Worm (Caenorhabditis elegans): Measurements from ENCODE around the gene Y43F8B.19.
A peak's percentile ranks its signal among the peaks of the same experiment; 100 is the strongest.

Gene Y43F8B.19

ce11 chrV:19526197-19526596, 14.1 kb upstream of the Y43F8B.19 start:
- TF ChIP-seq him-1 (tag; optimal IDR thresholded peaks at IDR 0.05) (no peak), dao-5 (tag; optimal IDR thresholded peaks at IDR 0.05) (no peak), W03F9.2 (tag; optimal IDR thresholded peaks at IDR 0.05) (no peak)

ce11 chrV:19524569-19524968, 12.5 kb upstream of the Y43F8B.19 start:
- no peak for TF ChIP-seq him-1 (tag; optimal IDR thresholded peaks at IDR 0.05)
- no peak for TF ChIP-seq dao-5 (tag; optimal IDR thresholded peaks at IDR 0.05)
- TF ChIP-seq W03F9.2 (tag; optimal IDR thresholded peaks at IDR 0.05) = peak; percentile 43

- TF ChIP-seq W03F9.2 (tag; optimal IDR thresholded peaks at IDR 0.05) = peak; percentile 68
- TF ChIP-seq dao-5 (tag; optimal IDR thresholded peaks at IDR 0.05) = no peak
- TF ChIP-seq him-1 (tag; optimal IDR thresholded peaks at IDR 0.05) = peak; percentile 83
Measured at ce11 chrV:19522551-19523137, 10.5 kb upstream of the Y43F8B.19 start.

DNA sequence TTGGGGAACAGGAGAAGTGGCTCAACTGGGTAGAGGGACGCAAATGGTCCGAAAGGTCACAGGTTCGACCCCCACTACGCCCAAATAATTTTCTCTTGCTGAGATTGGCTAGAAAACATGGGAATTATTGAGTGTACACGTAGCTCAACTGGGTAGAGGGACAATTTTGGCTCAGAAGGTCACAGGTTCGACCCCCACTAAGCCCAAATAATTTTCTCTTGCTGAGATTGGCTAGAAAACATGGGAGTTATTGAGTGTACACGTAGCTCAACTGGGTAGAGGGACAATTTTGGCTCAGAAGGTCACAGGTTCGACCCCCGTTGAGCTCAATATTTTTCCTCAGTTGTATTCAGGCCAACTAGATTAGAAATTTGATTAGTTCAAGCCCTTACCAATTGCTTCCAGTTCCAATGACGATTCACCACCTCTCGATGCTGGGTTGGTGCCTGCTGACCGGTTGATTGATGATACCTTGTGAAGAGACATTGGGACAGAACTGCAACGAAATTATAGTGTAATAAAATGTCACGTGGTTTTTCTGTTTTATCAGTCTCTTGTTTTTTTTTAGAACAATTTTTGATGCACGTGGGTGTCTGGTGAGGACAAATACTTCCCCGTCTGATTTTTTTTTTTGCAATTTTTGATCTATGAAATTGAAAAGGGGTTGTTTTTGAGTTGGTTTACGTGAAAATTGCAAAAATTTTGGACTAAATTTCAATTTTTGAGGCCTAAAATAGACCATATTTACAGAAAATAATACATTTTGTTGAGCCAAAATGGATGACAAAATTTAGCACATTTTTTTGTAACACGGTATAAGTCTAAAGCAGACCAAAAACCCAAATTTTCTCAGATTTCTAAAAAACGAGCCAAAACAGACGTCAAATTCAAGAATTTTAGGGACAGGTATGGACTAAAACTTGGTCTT, 9.5 kb upstream of the Y43F8B.19 start:
- TF ChIP-seq him-1 (tag; optimal IDR thresholded peaks at IDR 0.05) (no peak), W03F9.2 (tag; optimal IDR thresholded peaks at IDR 0.05) (no peak), dao-5 (tag; optimal IDR thresholded peaks at IDR 0.05) (no peak)

ce11 chrV:19520597-19521322, 8.7 kb upstream of the Y43F8B.19 start:
- TF ChIP-seq dao-5 (tag; optimal IDR thresholded peaks at IDR 0.05) (no peak), W03F9.2 (tag; optimal IDR thresholded peaks at IDR 0.05) (no peak), him-1 (tag; optimal IDR thresholded peaks at IDR 0.05) (no peak)

DNA sequence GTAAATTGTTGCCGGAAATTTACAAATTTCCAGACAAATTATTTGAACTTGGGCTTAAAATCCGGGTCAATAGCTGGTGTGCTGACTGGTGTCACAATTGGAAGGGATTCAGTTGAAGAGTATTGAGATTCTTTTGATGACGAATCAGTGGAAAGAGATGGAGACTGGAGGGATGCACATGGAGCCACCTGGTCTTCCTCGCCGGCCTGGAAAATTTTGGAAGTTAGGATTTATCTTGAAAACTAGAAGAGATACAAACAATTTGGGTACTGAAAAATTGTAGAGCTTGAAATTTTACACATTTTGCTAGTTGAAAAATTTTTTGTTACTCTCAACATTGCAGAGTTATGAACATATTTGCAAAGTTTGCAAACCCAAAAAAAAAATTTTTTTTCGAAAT, 8.0 kb upstream of the Y43F8B.19 start:
- TF ChIP-seq him-1 (tag; optimal IDR thresholded peaks at IDR 0.05) (no peak), W03F9.2 (tag; optimal IDR thresholded peaks at IDR 0.05) (no peak), dao-5 (tag; optimal IDR thresholded peaks at IDR 0.05) (no peak)

DNA sequence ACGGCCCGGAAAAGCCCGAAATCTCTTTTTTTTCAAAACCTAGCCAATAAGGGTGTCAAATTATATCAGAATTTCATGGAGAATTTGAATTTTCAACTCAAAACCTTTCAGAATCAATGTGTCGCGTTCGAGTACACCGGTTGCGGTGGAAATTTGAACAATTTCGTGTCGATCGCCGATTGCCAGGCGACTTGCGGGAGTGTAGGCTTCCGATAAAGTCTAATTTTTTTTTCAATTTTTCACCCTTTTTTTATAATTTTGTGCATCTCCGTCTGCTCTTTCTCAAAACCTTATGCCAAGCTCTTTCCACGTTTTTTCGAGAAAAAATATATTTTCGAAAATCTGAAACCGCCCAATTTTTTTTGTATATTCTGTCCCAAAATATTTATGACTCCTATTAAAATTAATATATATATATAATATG, 7.4 kb upstream of the Y43F8B.19 start:
- TF ChIP-seq dao-5 (tag; optimal IDR thresholded peaks at IDR 0.05) = no peak
- TF ChIP-seq W03F9.2 (tag; optimal IDR thresholded peaks at IDR 0.05) = no peak
- TF ChIP-seq him-1 (tag; optimal IDR thresholded peaks at IDR 0.05) = no peak

DNA sequence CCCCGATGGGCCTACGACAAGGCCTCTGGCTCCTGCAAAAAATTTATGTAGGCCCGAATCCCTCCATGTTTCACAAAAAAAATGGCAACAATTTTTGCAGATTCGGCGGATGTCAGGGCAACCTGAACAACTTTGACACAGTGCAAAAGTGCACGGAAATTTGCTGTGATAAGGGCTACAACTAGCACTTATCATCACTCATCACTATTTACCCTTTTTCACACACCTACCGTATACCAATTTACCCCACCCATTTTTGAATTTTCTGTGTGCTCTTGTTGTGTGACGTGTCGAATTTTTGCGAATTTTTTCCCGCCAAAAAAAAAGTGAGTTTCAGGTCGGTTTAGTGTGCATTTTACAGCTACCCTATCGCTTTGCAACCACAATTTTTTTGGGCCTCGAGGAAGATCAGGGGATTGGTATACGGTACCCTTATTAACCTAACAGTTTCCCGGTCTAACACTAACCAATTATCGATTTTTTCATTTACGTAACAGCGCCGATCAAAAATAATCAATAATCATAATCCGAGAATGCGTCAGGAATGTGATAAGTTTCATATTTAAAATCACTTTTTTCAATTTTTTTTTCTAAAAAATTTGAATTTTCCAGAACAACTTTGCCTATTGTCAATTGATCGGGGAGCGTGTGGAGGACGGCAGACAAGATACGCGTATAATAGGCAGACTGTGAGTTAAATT, 6.5 kb upstream of the Y43F8B.19 start:
- TF ChIP-seq W03F9.2 (tag; optimal IDR thresholded peaks at IDR 0.05) (no peak), dao-5 (tag; optimal IDR thresholded peaks at IDR 0.05) (no peak), him-1 (tag; optimal IDR thresholded peaks at IDR 0.05) (no peak)

DNA sequence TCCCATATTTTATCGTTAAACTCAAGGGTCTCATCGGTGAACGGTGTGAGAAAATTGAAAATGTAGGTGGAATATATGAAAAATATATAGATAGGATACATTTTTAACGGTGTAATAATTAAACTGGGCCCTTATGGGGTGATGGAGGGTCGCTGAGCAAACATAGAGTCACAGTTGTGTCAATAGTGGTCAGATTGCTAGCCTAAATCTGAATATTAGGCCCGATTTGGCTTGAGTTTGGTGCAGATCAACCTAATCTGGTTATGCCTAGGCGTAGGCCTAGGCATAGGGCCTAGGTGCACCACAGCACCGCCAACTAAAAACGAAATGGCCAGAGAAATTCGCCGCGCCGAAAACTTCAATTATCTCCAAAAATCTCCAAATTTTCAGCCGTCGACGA, 1.4 kb upstream of the Y43F8B.19 start, which contains the start of gene phy-4:
TSS of gene phy-4 (minus strand) at position 101 of the 400 bp plus-strand sequence.
- no peak for TF ChIP-seq him-1 (tag; optimal IDR thresholded peaks at IDR 0.05)
- no peak for TF ChIP-seq dao-5 (tag; optimal IDR thresholded peaks at IDR 0.05)

DNA sequence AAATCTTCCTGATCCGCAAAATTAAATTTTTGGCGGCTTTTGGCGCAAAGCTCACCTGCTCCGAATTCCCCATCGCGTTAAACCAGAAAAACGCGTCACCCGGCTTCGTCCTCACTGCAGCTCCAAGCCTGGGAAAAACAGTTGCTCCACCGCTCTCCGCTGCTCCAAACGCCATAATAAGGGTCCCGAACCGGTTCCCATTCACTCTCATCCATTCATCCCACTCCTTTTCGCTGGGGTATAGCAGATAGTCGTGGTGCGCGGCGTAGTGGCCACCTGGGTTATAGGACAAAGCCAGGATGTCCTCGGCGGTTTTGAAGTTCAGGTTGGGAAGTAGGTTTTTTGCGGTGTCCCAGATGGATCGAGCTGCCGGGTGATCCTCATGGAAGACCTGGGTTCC, 1.2 kb downstream of the Y43F8B.19 start:
- TF ChIP-seq W03F9.2 (tag; optimal IDR thresholded peaks at IDR 0.05) (no peak), him-1 (tag; optimal IDR thresholded peaks at IDR 0.05) (no peak), dao-5 (tag; optimal IDR thresholded peaks at IDR 0.05) (no peak)

ce11 chrV:19510352-19510751, 1.8 kb downstream of the Y43F8B.19 start:
- TF ChIP-seq dao-5 (tag; optimal IDR thresholded peaks at IDR 0.05) (no peak), W03F9.2 (tag; optimal IDR thresholded peaks at IDR 0.05) (no peak), him-1 (tag; optimal IDR thresholded peaks at IDR 0.05) (no peak)

DNA sequence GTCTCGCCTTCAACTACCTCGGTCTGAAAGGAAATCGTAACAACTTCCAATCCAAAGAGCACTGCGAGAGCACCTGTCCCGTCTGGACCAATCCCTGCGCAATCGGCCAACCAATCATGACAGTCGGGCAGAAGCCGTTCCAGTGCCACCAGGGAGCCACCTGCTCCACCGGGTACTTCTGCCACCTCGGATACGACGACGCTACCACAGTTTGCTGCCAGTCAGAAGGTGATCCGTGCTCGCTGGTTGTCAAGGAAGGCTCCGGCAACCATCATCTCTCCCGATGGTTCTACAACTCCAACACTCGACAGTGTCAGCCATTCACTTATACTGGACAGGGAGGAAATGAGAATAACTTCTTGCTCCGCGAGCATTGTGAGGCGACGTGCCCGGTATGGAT, 3.0 kb downstream of the Y43F8B.19 start:
- TF ChIP-seq W03F9.2 (tag; optimal IDR thresholded peaks at IDR 0.05) (no peak), dao-5 (tag; optimal IDR thresholded peaks at IDR 0.05) (no peak), him-1 (tag; optimal IDR thresholded peaks at IDR 0.05) (no peak)

- TF ChIP-seq dao-5 (tag; optimal IDR thresholded peaks at IDR 0.05) (no peak), him-1 (tag; optimal IDR thresholded peaks at IDR 0.05) (no peak), W03F9.2 (tag; optimal IDR thresholded peaks at IDR 0.05) (no peak)
Measured at ce11 chrV:19502579-19503151, 9.4 kb downstream of the Y43F8B.19 start, which contains the start of gene Y43F8B.3. Gene Y43F8B.3, plus strand, starts transcription at chrV:19503101.
